Worm (Caenorhabditis elegans) whole organism, L2 larva: ENCODE measurements around the gene nhr-97.

Experiments
- C34F6.9 ChIP-seq: fragments of 150-350 bp; optimal IDR thresholded peaks from 2 replicates; lab custom pipeline; 2014; ENCODE audit warnings: missing biosample characterization, missing genetic modification characterization
- F13H6.1 ChIP-seq: sonication (generic microtip); optimal IDR thresholded peaks from 2 replicates; lab custom pipeline; 2016; ENCODE audit warnings: missing genetic modification characterization, missing compliant biosample characterization
- R02D3.7 ChIP-seq: fragments of 150-350 bp; optimal IDR thresholded peaks from 2 replicates; lab custom pipeline; 2014; ENCODE audit warnings: missing biosample characterization, missing genetic modification characterization
- Y55F3AM.14 ChIP-seq: fragments of 200-800 bp; sonication (Bioruptor generic); optimal IDR thresholded peaks from 2 replicates; lab custom pipeline; 2018; ENCODE audit warnings: mild to moderate bottlenecking, missing genetic modification characterization, missing compliant biosample characterization
- ama-1 ChIP-seq: fragments of 150-350 bp; optimal IDR thresholded peaks from 2 replicates; lab custom pipeline; 2018; ENCODE audit warnings: inconsistent platforms
- blmp-1 ChIP-seq: sonication (generic microtip); optimal IDR thresholded peaks from 2 replicates; lab custom pipeline; 2017; ENCODE audit warnings: missing genetic modification characterization, mild to moderate bottlenecking, missing compliant biosample characterization, antibody characterized with exemption, moderate library complexity; ENCODE audit not compliant: insufficient read depth
- crh-2 ChIP-seq: sonication (generic microtip); optimal IDR thresholded peaks from 2 replicates; lab custom pipeline; 2017; ENCODE audit warnings: missing biosample characterization, missing genetic modification characterization
- dmd-4 ChIP-seq: sonication (generic microtip); optimal IDR thresholded peaks from 2 replicates; lab custom pipeline; 2017; ENCODE audit warnings: missing biosample characterization, missing genetic modification characterization
- egl-27 ChIP-seq: sonication (generic microtip); optimal IDR thresholded peaks from 3 replicates; lab custom pipeline; 2017; ENCODE audit warnings: missing biosample characterization, missing genetic modification reagents, missing genetic modification characterization
- elt-1 ChIP-seq: fragments of 150-350 bp; optimal IDR thresholded peaks from 2 replicates; lab custom pipeline; 2014; ENCODE audit warnings: missing biosample characterization, missing genetic modification characterization
- elt-3 ChIP-seq: sonication (generic microtip); optimal IDR thresholded peaks from 2 replicates; lab custom pipeline; 2017; ENCODE audit warnings: missing biosample characterization, missing genetic modification characterization
- fos-1 ChIP-seq: fragments of 150-350 bp; optimal IDR thresholded peaks from 2 replicates; lab custom pipeline; 2014; ENCODE audit warnings: missing biosample characterization, missing genetic modification characterization
- gmeb-1 ChIP-seq: fragments of 150-350 bp; optimal IDR thresholded peaks from 2 replicates; lab custom pipeline; 2014; ENCODE audit warnings: missing biosample characterization, missing genetic modification characterization
- lin-11 ChIP-seq: fragments of 150-350 bp; sonication (generic microtip); optimal IDR thresholded peaks from 2 replicates; lab custom pipeline; 2014; ENCODE audit warnings: missing biosample characterization, missing genetic modification characterization, inconsistent platforms, mixed read lengths
- lin-13 ChIP-seq: fragments of 150-350 bp; optimal IDR thresholded peaks from 2 replicates; lab custom pipeline; 2014; ENCODE audit warnings: missing biosample characterization, missing genetic modification reagents, missing genetic modification characterization
- lin-39 ChIP-seq: fragments of 150-350 bp; optimal IDR thresholded peaks from 2 replicates; lab custom pipeline; 2014; ENCODE audit warnings: missing biosample characterization, missing genetic modification reagents, missing genetic modification characterization
- mab-5 ChIP-seq: fragments of 150-350 bp; optimal IDR thresholded peaks from 2 replicates; lab custom pipeline; 2014; ENCODE audit warnings: missing biosample characterization, missing genetic modification characterization
- mdl-1 ChIP-seq, 2 experiments: fragments of 150-350 bp in 1 of 2; sonication (generic microtip) in 1 of 2; optimal IDR thresholded peaks; 2 replicates each; lab custom pipeline; 2017; ENCODE audit warnings: missing biosample characterization in 2 of 2, missing genetic modification characterization in 2 of 2
- nhr-10 ChIP-seq: sonication (generic microtip); optimal IDR thresholded peaks from 2 replicates; lab custom pipeline; 2017; ENCODE audit warnings: missing biosample characterization, missing genetic modification characterization
- nhr-12 ChIP-seq: fragments of 150-350 bp; optimal IDR thresholded peaks from 2 replicates; lab custom pipeline; 2014; ENCODE audit warnings: missing biosample characterization, missing genetic modification characterization
- nhr-129 ChIP-seq: fragments of 150-350 bp; optimal IDR thresholded peaks from 2 replicates; lab custom pipeline; 2014; ENCODE audit warnings: missing biosample characterization, missing genetic modification characterization
- nhr-21 ChIP-seq: fragments of 150-350 bp; optimal IDR thresholded peaks from 2 replicates; lab custom pipeline; 2014; ENCODE audit warnings: missing biosample characterization, missing genetic modification characterization
- nhr-237 ChIP-seq: fragments of 150-350 bp; optimal IDR thresholded peaks from 2 replicates; lab custom pipeline; 2014; ENCODE audit warnings: missing biosample characterization, missing genetic modification characterization
- nhr-25 ChIP-seq: fragments of 150-350 bp; sonication (generic microtip); optimal IDR thresholded peaks from 3 replicates; lab custom pipeline; 2014; ENCODE audit warnings: missing biosample characterization, missing genetic modification characterization
- nhr-6 ChIP-seq: fragments of 150-350 bp; optimal IDR thresholded peaks from 2 replicates; lab custom pipeline; 2014; ENCODE audit warnings: missing biosample characterization, missing genetic modification characterization
- nhr-77 ChIP-seq: fragments of 150-350 bp; optimal IDR thresholded peaks from 2 replicates; lab custom pipeline; 2014; ENCODE audit warnings: missing biosample characterization, missing genetic modification characterization
- peb-1 ChIP-seq: fragments of 150-350 bp; optimal IDR thresholded peaks from 2 replicates; lab custom pipeline; 2014; ENCODE audit warnings: missing biosample characterization, missing genetic modification characterization
- sem-4 ChIP-seq: fragments of 150-350 bp; optimal IDR thresholded peaks from 2 replicates; lab custom pipeline; 2014; ENCODE audit warnings: missing biosample characterization, missing genetic modification reagents, missing genetic modification characterization
- sma-3 ChIP-seq: sonication (generic microtip); optimal IDR thresholded peaks from 2 replicates; lab custom pipeline; 2016; ENCODE audit warnings: missing genetic modification reagents, missing genetic modification characterization, missing compliant biosample characterization
- sma-9 ChIP-seq, 2 experiments: fragments of 150-350 bp in 1 of 2; sonication (generic microtip) in 1 of 2; optimal IDR thresholded peaks; 2 replicates each; lab custom pipeline; 2014 to 2016; ENCODE audit warnings: missing genetic modification characterization in 2 of 2, mild to moderate bottlenecking in 1 of 2, missing biosample characterization in 1 of 2, missing compliant biosample characterization in 1 of 2, missing genetic modification reagents in 1 of 2, moderate library complexity in 1 of 2
- unc-39 ChIP-seq: fragments of 150-350 bp; optimal IDR thresholded peaks from 2 replicates; lab custom pipeline; 2014; ENCODE audit warnings: missing biosample characterization, missing genetic modification characterization
- unc-55 ChIP-seq: fragments of 150-350 bp; sonication (generic microtip); optimal IDR thresholded peaks from 3 replicates; lab custom pipeline; 2014; ENCODE audit warnings: missing biosample characterization, missing genetic modification reagents, missing genetic modification characterization
- unc-62 ChIP-seq: fragments of 150-350 bp; optimal IDR thresholded peaks from 2 replicates; lab custom pipeline; 2014; ENCODE audit warnings: missing biosample characterization, missing genetic modification reagents, missing genetic modification characterization
- zag-1 ChIP-seq: fragments of 150-350 bp; optimal IDR thresholded peaks from 2 replicates; lab custom pipeline; 2014; ENCODE audit warnings: missing biosample characterization, missing genetic modification characterization
- ztf-1 ChIP-seq: fragments of 200-800 bp; sonication (Bioruptor generic); conservative IDR thresholded peaks from 2 replicates; pipeline ENCODE4 v1.3.6; 2022; ENCODE audit warnings: missing genetic modification characterization, missing compliant biosample characterization
- ztf-11 ChIP-seq: sonication (generic microtip); optimal IDR thresholded peaks from 2 replicates; lab custom pipeline; 2017; ENCODE audit warnings: missing biosample characterization, missing genetic modification characterization

nhr-97 gene

DNA sequence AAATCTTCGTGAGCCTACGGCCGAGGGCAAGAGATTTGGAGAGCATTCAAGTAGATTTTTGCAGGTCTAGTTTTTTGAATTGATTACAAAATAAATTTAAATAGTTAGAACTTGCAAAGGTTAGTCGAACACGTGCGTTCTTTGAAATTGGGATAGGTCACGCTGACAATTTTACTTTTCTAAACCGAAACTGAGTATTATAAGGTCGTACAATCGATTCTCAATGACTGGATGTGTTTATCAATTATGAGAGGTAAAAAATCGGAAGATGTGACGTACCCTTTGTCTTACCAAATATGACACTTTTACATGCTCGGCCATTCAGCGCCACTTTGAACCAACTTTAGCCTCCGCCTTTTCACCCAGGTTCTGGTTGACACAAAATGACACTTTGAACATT is 10.7 kb upstream of the nhr-97 start, which contains the start of gene C28D4.5:
C28D4.5 (minus strand) TSS at position 101 of the 400 bp plus-strand sequence.
- TF ChIP-seq unc-55 (GFP tag; lab: Kevin White, UChicago): no peak
- TF ChIP-seq Y55F3AM.14 (GFP tag; lab: Kevin White, UChicago): no peak
- no peak for TF ChIP-seq egl-27 (tag; lab: Kevin White, UChicago)
- no peak for TF ChIP-seq nhr-21 (tag; lab: Kevin White, UChicago)
- no peak for TF ChIP-seq nhr-237
- no peak for TF ChIP-seq mab-5 (tag; lab: Kevin White, UChicago)
- no peak for TF ChIP-seq ztf-1 (GFP tag; lab: Robert Waterston, UW)

DNA sequence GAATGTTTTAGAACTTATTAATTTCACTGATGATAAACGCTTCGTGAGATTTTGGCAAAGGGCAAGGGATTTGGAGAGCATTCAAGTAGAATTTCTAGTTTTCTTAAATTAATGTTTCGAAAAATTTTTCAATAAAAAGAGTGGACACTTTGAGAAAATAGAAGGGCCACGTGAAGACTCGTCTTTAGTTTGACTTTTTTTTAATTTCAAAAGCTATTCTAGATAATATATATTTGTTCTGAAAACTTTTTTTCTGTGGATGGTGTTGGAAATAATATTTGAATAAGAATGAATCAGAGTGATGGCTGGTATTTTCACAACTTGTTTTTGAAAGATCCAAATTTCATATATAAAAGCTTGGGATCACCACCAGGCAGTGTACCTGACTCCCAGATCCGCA is 9.1 kb upstream of the nhr-97 start, which contains the start of gene C28D4.8:
C28D4.8 (minus strand) TSS at position 101 of the 400 bp plus-strand sequence.
- TF ChIP-seq egl-27 (tag; lab: Kevin White, UChicago): no peak
- TF ChIP-seq elt-1 (tag; lab: Kevin White, UChicago): no peak
- no peak for TF ChIP-seq ama-1 (lab: Kevin White, UChicago)
- no peak for TF ChIP-seq nhr-77
- TF ChIP-seq sma-3 (GFP tag; lab: Kevin White, UChicago): no peak
- no peak for TF ChIP-seq R02D3.7 (tag; lab: Kevin White, UChicago)
- no peak for TF ChIP-seq ztf-11
- TF ChIP-seq dmd-4 (tag; lab: Kevin White, UChicago): no peak
- no peak for TF ChIP-seq crh-2 (tag; lab: Kevin White, UChicago)
- no peak for TF ChIP-seq lin-11 (tag; lab: Kevin White, UChicago)
- no peak for TF ChIP-seq zag-1 (tag; lab: Kevin White, UChicago)

DNA sequence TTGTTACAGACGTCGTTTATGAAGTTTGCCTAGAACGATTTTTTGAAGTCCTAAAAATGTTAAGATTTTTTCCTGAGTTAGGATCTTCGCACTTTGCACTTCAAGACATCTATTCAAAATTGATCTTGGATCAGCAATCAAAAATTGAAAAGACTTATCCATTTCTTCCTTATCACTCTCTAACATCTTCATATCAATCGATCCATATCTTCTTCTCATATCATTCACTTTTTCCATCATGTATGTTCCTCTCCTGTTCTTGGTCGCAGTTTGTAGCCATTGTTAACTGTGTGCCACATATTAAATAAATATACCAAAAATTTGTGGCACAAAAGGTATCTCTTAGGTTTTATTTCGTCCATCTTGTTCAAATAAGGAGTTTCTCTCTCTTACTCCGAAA is 1.7 kb upstream of the nhr-97 start:
- TF ChIP-seq Y55F3AM.14 (GFP tag; lab: Kevin White, UChicago) (no peak), unc-39 (tag; lab: Kevin White, UChicago) (no peak), nhr-237 (no peak), nhr-10 (tag; lab: Kevin White, UChicago) (no peak), unc-55 (GFP tag; lab: Kevin White, UChicago) (no peak), fos-1 (tag; lab: Kevin White, UChicago) (no peak)

DNA sequence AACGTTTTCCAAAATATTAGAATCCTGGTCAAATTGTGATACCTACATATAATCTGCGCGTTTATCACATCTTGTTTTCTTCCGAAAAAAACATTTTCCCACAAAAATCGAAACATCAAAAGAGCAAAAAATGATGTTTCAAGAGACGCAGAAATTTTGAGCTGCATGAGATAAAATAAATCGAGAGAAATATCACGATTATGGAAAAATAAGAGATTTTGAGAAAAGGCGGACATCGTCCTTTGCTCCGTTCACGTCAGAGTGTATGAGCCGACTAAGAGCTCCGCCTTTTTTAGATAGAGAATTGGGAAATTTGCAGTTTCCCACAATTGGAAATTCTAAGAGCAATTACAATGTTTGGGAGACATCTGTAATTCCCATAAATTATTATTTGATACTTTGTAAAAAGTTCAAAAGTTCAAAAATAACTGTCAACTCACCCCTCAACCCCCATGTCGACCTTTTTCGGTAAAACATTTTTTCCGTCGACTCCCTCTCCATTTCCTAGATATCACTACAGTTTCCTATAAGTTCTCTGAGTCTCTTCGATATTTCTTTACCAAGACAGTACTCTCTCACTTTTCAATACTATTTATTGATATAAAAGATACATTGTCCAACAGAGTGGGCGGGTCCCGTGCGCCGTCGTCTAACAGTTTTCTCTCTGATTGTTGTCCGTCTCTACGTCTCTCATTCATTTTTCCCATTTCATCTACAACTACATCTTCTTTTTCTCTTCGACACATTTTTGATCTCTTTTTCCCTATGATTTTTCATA is 605 bp upstream of the nhr-97 start:
- TF ChIP-seq nhr-6 (tag; lab: Kevin White, UChicago) (no peak), sma-9 (GFP tag; optimal IDR thresholded peaks at IDR 0.05; lab: Kevin White, UChicago) (peak; percentile 59), sma-9 (tag; optimal IDR thresholded peaks at IDR 0.05; lab: Kevin White, UChicago) (no peak), nhr-129 (tag; lab: Kevin White, UChicago) (peak; percentile 1), fos-1 (tag; lab: Kevin White, UChicago) (peak; percentile 73), ztf-1 (GFP tag; lab: Robert Waterston, UW) (no peak), sem-4 (tag; lab: Kevin White, UChicago) (no peak), F13H6.1 (tag; lab: Kevin White, UChicago) (peak; percentile 27), gmeb-1 (tag; lab: Kevin White, UChicago) (peak; percentile 55), nhr-10 (tag; lab: Kevin White, UChicago) (no peak), nhr-25 (peak; percentile 69), unc-39 (tag; lab: Kevin White, UChicago) (no peak), crh-2 (tag; lab: Kevin White, UChicago) (peak; percentile 62), blmp-1 (tag; lab: Kevin White, UChicago) (peak; percentile 51), elt-3 (no peak), nhr-21 (tag; lab: Kevin White, UChicago) (peak; percentile 53), sma-3 (GFP tag; lab: Kevin White, UChicago) (peak; percentile 60)
- TF ChIP-seq, all 48 proteins: peak for 10

DNA sequence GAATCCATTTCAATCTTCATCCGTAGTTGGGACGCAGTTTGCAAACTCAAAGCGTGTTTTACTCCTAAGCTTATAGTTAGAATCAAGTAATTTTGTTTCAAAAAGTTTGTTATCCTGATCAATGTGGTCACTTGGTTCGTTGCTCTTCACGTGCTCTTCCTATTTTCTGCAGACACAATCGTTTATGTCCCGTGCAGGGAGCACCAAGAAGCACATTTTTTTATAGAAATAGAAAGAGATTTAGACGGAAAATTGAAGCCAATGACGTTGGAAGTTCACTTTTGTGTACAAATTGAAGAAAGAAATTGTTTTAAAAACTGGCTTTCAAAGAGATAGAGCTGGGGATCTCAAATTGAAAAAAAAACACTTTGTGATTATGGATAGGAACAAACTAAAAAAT is 4.3 kb downstream of the nhr-97 start:
- TF ChIP-seq sma-3 (GFP tag; lab: Kevin White, UChicago) (no peak), F13H6.1 (tag; lab: Kevin White, UChicago) (peak; percentile 2), unc-62 (GFP tag; lab: Kevin White, UChicago) (no peak), lin-39 (tag; lab: Kevin White, UChicago) (no peak), nhr-6 (tag; lab: Kevin White, UChicago) (no peak), lin-11 (tag; lab: Kevin White, UChicago) (no peak), nhr-25 (no peak), mab-5 (tag; lab: Kevin White, UChicago) (no peak), sma-9 (GFP tag; optimal IDR thresholded peaks at IDR 0.05; lab: Kevin White, UChicago) (no peak), sma-9 (tag; optimal IDR thresholded peaks at IDR 0.05; lab: Kevin White, UChicago) (no peak), mdl-1 (tag; optimal IDR thresholded peaks at IDR 0.05; lab: Kevin White, UChicago) (no peak), nhr-129 (tag; lab: Kevin White, UChicago) (peak; percentile 3), peb-1 (tag; lab: Kevin White, UChicago) (no peak), dmd-4 (tag; lab: Kevin White, UChicago) (no peak), sem-4 (tag; lab: Kevin White, UChicago) (no peak), nhr-21 (tag; lab: Kevin White, UChicago) (no peak), C34F6.9 (no peak), crh-2 (tag; lab: Kevin White, UChicago) (peak; percentile 19), nhr-12 (no peak), unc-39 (tag; lab: Kevin White, UChicago) (no peak), lin-13 (GFP tag; lab: Kevin White, UChicago) (no peak), Y55F3AM.14 (GFP tag; lab: Kevin White, UChicago) (no peak), gmeb-1 (tag; lab: Kevin White, UChicago) (no peak)
